Worm (Caenorhabditis elegans) whole organism, young adult: ENCODE measurements around the gene R11D1.4.

Experiments used
- gei-17 ChIP-seq: fragments of 200-800 bp; sonication (Bioruptor generic); optimal IDR thresholded peaks from 2 replicates; lab custom pipeline; 2018; ENCODE audit warnings: mild to moderate bottlenecking, missing genetic modification characterization, missing compliant biosample characterization
- nfya-1 ChIP-seq: sonication (generic microtip); optimal IDR thresholded peaks from 2 replicates; lab custom pipeline; 2017; ENCODE audit warnings: antibody characterized with exemption, missing compliant biosample characterization, missing genetic modification characterization, borderline replicate concordance; ENCODE audit not compliant: insufficient read depth
- nfyb-1 ChIP-seq: fragments of 200-800 bp; sonication (Bioruptor generic); IDR thresholded peaks from 2 replicates; pipeline ENCODE4 v1.3.6; 2022; ENCODE audit warnings: missing genetic modification reagents, missing genetic modification characterization, missing compliant biosample characterization
- sea-2 ChIP-seq: fragments of 200-800 bp; sonication (Bioruptor generic); IDR thresholded peaks from 2 replicates; pipeline ENCODE4 v1.3.6; 2022; ENCODE audit warnings: missing genetic modification characterization, missing compliant biosample characterization
- unc-130 ChIP-seq: sonication (generic microtip); optimal IDR thresholded peaks from 2 replicates; lab custom pipeline; 2016; ENCODE audit warnings: missing genetic modification reagents, missing genetic modification characterization, missing compliant biosample characterization
- unc-62 ChIP-seq: fragments of 150-350 bp; optimal IDR thresholded peaks from 2 replicates; lab custom pipeline; 2014; ENCODE audit warnings: missing biosample characterization, missing genetic modification reagents, missing genetic modification characterization

DNA sequence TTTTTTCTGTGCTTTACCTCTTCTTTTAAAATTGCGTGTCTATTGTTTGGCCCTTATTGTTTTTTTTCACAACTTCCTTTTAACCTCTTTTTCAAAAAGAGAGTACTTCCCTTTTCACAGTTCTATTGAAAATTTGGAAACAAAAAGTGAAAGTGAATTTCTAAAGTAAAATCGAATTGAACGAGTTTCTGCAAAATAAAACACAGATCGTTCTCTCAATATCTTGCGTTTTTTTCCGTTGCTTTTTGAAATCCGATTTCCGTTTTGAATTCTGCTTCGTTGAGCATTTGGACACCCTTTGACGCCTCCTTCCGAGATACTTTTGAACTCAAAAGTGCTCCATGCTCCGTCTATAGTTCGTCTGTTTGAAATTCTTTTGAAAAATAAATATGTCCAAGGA lies 37.7 kb downstream of the R11D1.4 start:
- no peak for TF ChIP-seq nfya-1
- TF ChIP-seq sea-2 (GFP tag; lab: Robert Waterston, UW): no peak
- no peak for TF ChIP-seq nfyb-1
- no peak for TF ChIP-seq unc-130 (GFP tag; lab: Kevin White, UChicago)
- TF ChIP-seq unc-62 (GFP tag; lab: Kevin White, UChicago): no peak
- no peak for TF ChIP-seq gei-17 (GFP tag; lab: Kevin White, UChicago)
